Worm (Caenorhabditis elegans) whole organism, L4 larva: ENCODE results near the gene F56F11.4.

Experiments used
- F10B5.3 ChIP-seq: sonication (generic microtip); optimal IDR thresholded peaks from 2 replicates; lab custom pipeline; 2016; ENCODE audit warnings: mild to moderate bottlenecking, missing genetic modification characterization, missing compliant biosample characterization
- F37D6.2 ChIP-seq: sonication (generic microtip); optimal IDR thresholded peaks from 2 replicates; lab custom pipeline; 2016; ENCODE audit warnings: mild to moderate bottlenecking, missing genetic modification characterization, missing compliant biosample characterization
- Y105C5A.15 ChIP-seq: fragments of 200-800 bp; sonication (Bioruptor generic); IDR thresholded peaks from 2 replicates; pipeline ENCODE4 v1.3.6; 2022; ENCODE audit warnings: missing genetic modification characterization, missing compliant biosample characterization
- aly-2 ChIP-seq: sonication (generic microtip); optimal IDR thresholded peaks from 2 replicates; lab custom pipeline; 2018; ENCODE audit warnings: missing biosample characterization, missing genetic modification characterization
- fos-1 ChIP-seq: fragments of 150-350 bp; optimal IDR thresholded peaks from 2 replicates; lab custom pipeline; 2014; ENCODE audit warnings: missing biosample characterization, missing genetic modification characterization
- hlh-11 ChIP-seq: fragments of 200-800 bp; sonication (Bioruptor generic); optimal IDR thresholded peaks from 2 replicates; lab custom pipeline; 2018; ENCODE audit warnings: mild to moderate bottlenecking, missing genetic modification characterization, missing compliant biosample characterization
- jun-1 ChIP-seq: fragments of 150-350 bp; optimal IDR thresholded peaks from 2 replicates; lab custom pipeline; 2014; ENCODE audit warnings: missing biosample characterization, missing genetic modification reagents, missing genetic modification characterization
- lin-13 ChIP-seq: fragments of 150-350 bp; optimal IDR thresholded peaks from 2 replicates; lab custom pipeline; 2014; ENCODE audit warnings: missing biosample characterization, missing genetic modification reagents, missing genetic modification characterization
- nhr-10 ChIP-seq: fragments of 150-350 bp; optimal IDR thresholded peaks from 2 replicates; lab custom pipeline; 2014; ENCODE audit warnings: missing biosample characterization, missing genetic modification characterization
- pqm-1 ChIP-seq: sonication (generic microtip); optimal IDR thresholded peaks from 2 replicates; lab custom pipeline; 2017; ENCODE audit warnings: missing biosample characterization, missing genetic modification characterization
- skn-1 ChIP-seq: fragments of 150-350 bp; optimal IDR thresholded peaks from 2 replicates; lab custom pipeline; 2014; ENCODE audit warnings: missing biosample characterization, missing genetic modification characterization
- snpc-4 ChIP-seq: fragments of 150-350 bp; optimal IDR thresholded peaks from 2 replicates; lab custom pipeline; 2014; ENCODE audit warnings: missing biosample characterization, missing genetic modification characterization
- zfp-2 ChIP-seq: sonication (generic microtip); optimal IDR thresholded peaks from 2 replicates; lab custom pipeline; 2016; ENCODE audit warnings: mild to moderate bottlenecking, missing genetic modification characterization, missing compliant biosample characterization

DNA sequence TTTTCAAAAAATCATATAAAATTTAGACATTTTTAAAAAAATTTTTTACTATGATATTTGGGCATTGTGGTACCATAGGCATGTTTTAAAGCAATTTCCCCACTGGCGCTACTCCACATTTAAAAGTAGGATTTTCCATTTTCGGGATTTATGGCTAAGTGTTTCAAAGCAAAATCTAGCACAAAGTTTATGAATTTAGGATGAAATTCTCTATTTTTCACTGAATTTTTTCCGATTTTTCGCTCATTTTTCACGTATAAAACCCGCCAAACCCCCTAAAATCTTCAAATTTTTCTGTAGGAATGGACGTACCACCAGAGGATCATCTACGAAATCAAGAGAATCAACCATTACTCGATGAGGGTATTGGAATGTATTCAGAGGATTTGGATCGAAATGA is 37.0 kb upstream of the F56F11.4 start, which contains the start of gene pipp-4P:
- TF ChIP-seq aly-2 (tag; lab: Kevin White, UChicago) (no peak), lin-13 (GFP tag; lab: Kevin White, UChicago) (no peak), Y105C5A.15 (GFP tag; lab: Robert Waterston, UW) (no peak), pqm-1 (tag; lab: Kevin White, UChicago) (no peak), jun-1 (tag; lab: Kevin White, UChicago) (no peak), F10B5.3 (tag; lab: Kevin White, UChicago) (no peak), skn-1 (tag; lab: Kevin White, UChicago) (no peak), nhr-10 (no peak), fos-1 (tag; lab: Kevin White, UChicago) (no peak), snpc-4 (tag; lab: Kevin White, UChicago) (no peak), F37D6.2 (tag; lab: Kevin White, UChicago) (no peak), zfp-2 (no peak), hlh-11 (tag; lab: Kevin White, UChicago) (no peak)
